Fruit fly (Drosophila melanogaster): ENCODE results near the gene AdoR.

Gene AdoR

DNA sequence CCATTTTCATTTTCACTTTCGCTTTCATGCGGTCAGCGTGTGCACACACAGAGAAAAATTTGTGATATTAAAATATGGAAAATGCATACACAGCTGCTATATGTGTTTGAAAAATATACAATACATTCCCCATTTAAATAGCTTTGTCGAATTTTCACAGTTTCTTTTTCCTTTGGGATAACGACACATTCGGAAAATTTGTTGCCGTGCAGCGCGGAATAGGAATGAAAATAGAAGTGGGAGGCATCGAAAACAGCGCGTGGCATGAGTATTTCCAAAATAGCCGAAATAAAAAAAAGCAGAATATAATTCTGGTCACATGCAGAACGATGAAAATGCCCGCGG, 56.7 kb downstream of the AdoR start (continued):
- TF ChIP-seq Dbx (GFP tag; IDR thresholded peaks at IDR 0.05) (peak; percentile 90), Hsf (GFP tag; optimal IDR thresholded peaks at IDR 0.05) (peak; percentile 88), Sox100B (GFP tag; optimal IDR thresholded peaks at IDR 0.05) (peak; percentile 69), luna (GFP tag; optimal IDR thresholded peaks at IDR 0.05) (peak; percentile 72), rib (GFP tag; IDR thresholded peaks at IDR 0.05) (peak; percentile 58), CG18011 (GFP tag; optimal IDR thresholded peaks at IDR 0.05) (peak; percentile 52), fd64A (GFP tag; optimal IDR thresholded peaks at IDR 0.05) (peak; percentile 71), CG9876 (GFP tag; optimal IDR thresholded peaks at IDR 0.05) (peak; percentile 68), Drgx (GFP tag; IDR thresholded peaks at IDR 0.05) (peak; percentile 83), CG7745 (tag; optimal IDR thresholded peaks at IDR 0.05) (no peak), NK7.1 (GFP tag; optimal IDR thresholded peaks at IDR 0.05) (peak; percentile 71), CG14441 (GFP tag; IDR thresholded peaks at IDR 0.05) (peak; percentile 85), CG6175 (GFP tag; IDR thresholded peaks at IDR 0.05) (peak; percentile 81; the same call in 2 of the 3 replicates), hth (optimal IDR thresholded peaks at IDR 0.05) (no peak), CG43689 (GFP tag; IDR thresholded peaks at IDR 0.05) (peak; percentile 73), eyg (GFP tag; optimal IDR thresholded peaks at IDR 0.05) (peak; percentile 84), lola (GFP tag; optimal IDR thresholded peaks at IDR 0.05) (peak in 1 of 3 experiments; percentile 59), CG18476 (GFP tag; optimal IDR thresholded peaks at IDR 0.05) (peak; percentile 79), CG7271 (tag; optimal IDR thresholded peaks at IDR 0.05) (no peak), prd (optimal IDR thresholded peaks at IDR 0.05) (no peak), prd (GFP tag; IDR thresholded peaks at IDR 0.05) (peak; percentile 91), CG12391 (tag; optimal IDR thresholded peaks at IDR 0.05) (peak; percentile 86), ems (GFP tag; optimal IDR thresholded peaks at IDR 0.05) (peak; percentile 86), Oli (tag; optimal IDR thresholded peaks at IDR 0.05) (peak; percentile 81), unpg (GFP tag; optimal IDR thresholded peaks at IDR 0.05) (peak; percentile 86), CG34224 (GFP tag; IDR thresholded peaks at IDR 0.05; ENCODE audit: partially characterized antibody) (no peak), H2.0 (GFP tag; IDR thresholded peaks at IDR 0.05) (peak; percentile 72), Myb (GFP tag; optimal IDR thresholded peaks at IDR 0.05) (peak; percentile 74), Asciz (GFP tag; optimal IDR thresholded peaks at IDR 0.05) (peak; percentile 74), CG31441 (GFP tag; IDR thresholded peaks at IDR 0.05) (peak; percentile 77), HLH3B (GFP tag; IDR thresholded peaks at IDR 0.05) (peak; percentile 88), mirr (GFP tag; optimal IDR thresholded peaks at IDR 0.05) (peak; percentile 44), CG1792 (GFP tag; optimal IDR thresholded peaks at IDR 0.05) (peak; percentile 70), trh (GFP tag; optimal IDR thresholded peaks at IDR 0.05) (peak; percentile 3), Abd-B (GFP tag; optimal IDR thresholded peaks at IDR 0.05) (peak; percentile 72), slbo (GFP tag; IDR thresholded peaks at IDR 0.05) (peak; percentile 93), al (GFP tag; IDR thresholded peaks at IDR 0.05) (peak; percentile 90), wek (GFP tag; optimal IDR thresholded peaks at IDR 0.05) (peak; percentile 52), CG34422 (GFP tag; IDR thresholded peaks at IDR 0.05) (peak; percentile 90), CG7928 (GFP tag; optimal IDR thresholded peaks at IDR 0.05) (peak; percentile 54), CG7372 (GFP tag; IDR thresholded peaks at IDR 0.05) (peak; percentile 79), Hand (GFP tag; optimal IDR thresholded peaks at IDR 0.05) (peak; percentile 70), emc (GFP tag; optimal IDR thresholded peaks at IDR 0.05) (peak; percentile 57), CG33557 (GFP tag; optimal IDR thresholded peaks at IDR 0.05) (peak; percentile 38), sqz (GFP tag; optimal IDR thresholded peaks at IDR 0.05) (peak; percentile 17), Nf-YC (tag; optimal IDR thresholded peaks at IDR 0.05) (peak; percentile 54), slp2 (GFP tag; optimal IDR thresholded peaks at IDR 0.05) (peak; percentile 64), Camta (GFP tag; optimal IDR thresholded peaks at IDR 0.05) (peak; percentile 86), bab2 (GFP tag; optimal IDR thresholded peaks at IDR 0.05) (peak; percentile 90), Ptx1 (GFP tag; IDR thresholded peaks at IDR 0.05) (peak; percentile 92), CG15696 (tag; optimal IDR thresholded peaks at IDR 0.05) (peak; percentile 39), Spps (tag; optimal IDR thresholded peaks at IDR 0.05) (peak; percentile 60)

Measured in whole organism, embryonic.